Fruit fly (Drosophila melanogaster): Measurements from ENCODE around the gene CG34140.

The CG34140 gene

dm6 chr3L:203536-204135, 19.4 kb upstream of the CG34140 start, which contains the start of gene NitFhit:
Gene NitFhit (plus strand): TSS chr3L:203730.
- TF ChIP-seq foxo (GFP tag; optimal IDR thresholded peaks at IDR 0.05) = no peak
- no peak for TF ChIP-seq usp (GFP tag; optimal IDR thresholded peaks at IDR 0.05)
- no peak for TF ChIP-seq jim (GFP tag; optimal IDR thresholded peaks at IDR 0.05)
- TF ChIP-seq Rel (GFP tag; optimal IDR thresholded peaks at IDR 0.05) = no peak
- peak; percentile 32 for TF ChIP-seq Rel (tag; optimal IDR thresholded peaks at IDR 0.05)
- TF ChIP-seq Hr83 (GFP tag; optimal IDR thresholded peaks at IDR 0.05; ENCODE audit: poor library complexity, severe bottlenecking) = no peak
- TF ChIP-seq pan (optimal IDR thresholded peaks at IDR 0.05) = no peak
- TF ChIP-seq Myc (optimal IDR thresholded peaks at IDR 0.05) = peak; percentile 6
- TF ChIP-seq psq (GFP tag; optimal IDR thresholded peaks at IDR 0.05) = no peak
- TF ChIP-seq Mio (GFP tag; optimal IDR thresholded peaks at IDR 0.05) = no peak
- no peak for TF ChIP-seq Dfd (GFP tag; optimal IDR thresholded peaks at IDR 0.05)
- TF ChIP-seq lola (GFP tag; optimal IDR thresholded peaks at IDR 0.05) = no peak
- TF ChIP-seq OdsH (GFP tag; optimal IDR thresholded peaks at IDR 0.05) = no peak
- TF ChIP-seq HLH106 (tag; optimal IDR thresholded peaks at IDR 0.05) = no peak
- no peak for TF ChIP-seq brk (GFP tag; optimal IDR thresholded peaks at IDR 0.05)
- no peak for TF ChIP-seq Sp1 (GFP tag; optimal IDR thresholded peaks at IDR 0.05)
- TF ChIP-seq fru (GFP tag; optimal IDR thresholded peaks at IDR 0.05) = peak; percentile 38
- TF ChIP-seq GATAd (GFP tag; optimal IDR thresholded peaks at IDR 0.05) = no peak

DNA sequence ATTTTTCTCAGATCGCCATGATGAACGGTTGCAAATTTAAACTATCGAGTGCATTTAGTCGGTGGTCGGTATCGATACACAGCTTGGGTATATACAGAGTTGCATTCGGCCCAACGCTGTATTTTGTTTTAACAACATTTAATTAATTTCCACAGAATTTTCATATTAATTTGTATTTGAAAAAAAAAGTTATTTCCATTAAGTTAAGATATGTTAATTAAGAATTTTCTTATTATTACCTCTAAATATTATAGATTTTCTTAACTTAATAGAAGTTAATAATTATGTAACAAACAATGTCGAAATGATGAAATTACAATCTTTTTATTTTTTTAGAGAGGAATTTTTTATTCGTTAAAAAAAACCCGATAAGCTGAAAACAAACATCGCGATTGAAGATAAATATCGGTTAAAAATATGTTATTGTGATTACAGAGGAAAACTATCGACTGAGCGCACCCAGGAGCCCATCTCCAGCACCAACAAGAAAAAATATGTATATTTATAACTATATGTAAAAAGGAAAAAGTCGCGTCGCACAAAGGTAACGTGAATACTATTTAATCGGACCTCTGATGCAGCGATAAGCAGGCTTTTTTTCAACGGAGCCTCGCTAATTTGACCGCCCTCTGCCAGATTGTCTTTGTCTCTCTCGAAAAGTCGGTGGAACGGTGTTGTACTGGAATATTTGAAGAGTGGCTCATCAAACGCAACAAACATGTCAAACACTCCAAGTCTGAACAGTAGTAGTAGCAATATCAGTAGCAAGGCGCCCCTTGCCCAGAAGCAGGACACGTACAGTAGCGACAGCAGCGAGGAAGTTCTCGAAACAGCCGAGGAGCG, 15.8 kb upstream of the CG34140 start, which contains the start of the genes rno and mri:
rno (minus strand) TSS at position 9 of the 843 bp plus-strand sequence.
mri (plus strand) TSS at position 421 of the 843 bp plus-strand sequence.
- TF ChIP-seq OdsH (GFP tag; optimal IDR thresholded peaks at IDR 0.05) = peak; percentile 68
- no peak for TF ChIP-seq jim (GFP tag; optimal IDR thresholded peaks at IDR 0.05)
- TF ChIP-seq dsf (GFP tag; optimal IDR thresholded peaks at IDR 0.05; ENCODE audit: borderline replicate concordance) = no peak
- peak; percentile 73 for TF ChIP-seq rgr (GFP tag; optimal IDR thresholded peaks at IDR 0.05)
- no peak for TF ChIP-seq sage (GFP tag; optimal IDR thresholded peaks at IDR 0.05)
- peak; percentile 69 for TF ChIP-seq Sp1 (GFP tag; optimal IDR thresholded peaks at IDR 0.05)
- TF ChIP-seq foxo (GFP tag; optimal IDR thresholded peaks at IDR 0.05) = peak in 1 of 2 experiments; percentile 75
- no peak for TF ChIP-seq tai (GFP tag; optimal IDR thresholded peaks at IDR 0.05)
- peak; percentile 57 for TF ChIP-seq CG9705 (GFP tag; optimal IDR thresholded peaks at IDR 0.05)
- TF ChIP-seq sv (GFP tag; optimal IDR thresholded peaks at IDR 0.05) = peak; percentile 12
- TF ChIP-seq Myc (optimal IDR thresholded peaks at IDR 0.05) = no peak
- TF ChIP-seq Hr78 (GFP tag; optimal IDR thresholded peaks at IDR 0.05) = no peak
- TF ChIP-seq N (GFP tag; optimal IDR thresholded peaks at IDR 0.05) = no peak
- peak; percentile 60 for TF ChIP-seq dmrt93B (GFP tag; optimal IDR thresholded peaks at IDR 0.05)
- TF ChIP-seq woc (GFP tag; optimal IDR thresholded peaks at IDR 0.05) = no peak
- TF ChIP-seq Hnf4 (GFP tag; optimal IDR thresholded peaks at IDR 0.05) = no peak
- no peak for TF ChIP-seq pan (optimal IDR thresholded peaks at IDR 0.05)
- no peak for TF ChIP-seq ey (GFP tag; optimal IDR thresholded peaks at IDR 0.05)
- TF ChIP-seq CrebA (GFP tag; optimal IDR thresholded peaks at IDR 0.05; ENCODE audit: borderline replicate concordance) = no peak
- TF ChIP-seq Jra (GFP tag; optimal IDR thresholded peaks at IDR 0.05) = no peak
- peak; percentile 89 for TF ChIP-seq Hr83 (GFP tag; optimal IDR thresholded peaks at IDR 0.05; ENCODE audit: poor library complexity, severe bottlenecking)
- peak; percentile 52 for TF ChIP-seq psq (GFP tag; optimal IDR thresholded peaks at IDR 0.05)
- TF ChIP-seq Dfd (GFP tag; optimal IDR thresholded peaks at IDR 0.05) = no peak
- TF ChIP-seq brk (GFP tag; optimal IDR thresholded peaks at IDR 0.05) = no peak
- peak; percentile 6 for TF ChIP-seq fru (GFP tag; optimal IDR thresholded peaks at IDR 0.05)
- TF ChIP-seq usp (GFP tag; optimal IDR thresholded peaks at IDR 0.05) = no peak
- no peak for TF ChIP-seq Abd-B (GFP tag; optimal IDR thresholded peaks at IDR 0.05)
- no peak for TF ChIP-seq dl (GFP tag; optimal IDR thresholded peaks at IDR 0.05; ENCODE audit: insufficient read depth in 1 of 2, partially characterized antibody in 2 of 2)
- TF ChIP-seq Rel (GFP tag; optimal IDR thresholded peaks at IDR 0.05) = peak; percentile 6
- TF ChIP-seq Rel (tag; optimal IDR thresholded peaks at IDR 0.05) = no peak
- TF ChIP-seq CG32264 (GFP tag; optimal IDR thresholded peaks at IDR 0.05) = no peak
- TF ChIP-seq h (GFP tag; optimal IDR thresholded peaks at IDR 0.05) = peak; percentile 17
- peak; percentile 78 for TF ChIP-seq HLH106 (tag; optimal IDR thresholded peaks at IDR 0.05)
- TF ChIP-seq GATAd (GFP tag; optimal IDR thresholded peaks at IDR 0.05) = no peak
- TF ChIP-seq Dif (GFP tag; optimal IDR thresholded peaks at IDR 0.05; ENCODE audit: partially characterized antibody) = no peak
- TF ChIP-seq Mio (GFP tag; optimal IDR thresholded peaks at IDR 0.05) = no peak
- no peak for TF ChIP-seq Vsx2 (GFP tag; optimal IDR thresholded peaks at IDR 0.05; ENCODE audit: partially characterized antibody)
- no peak for TF ChIP-seq br (GFP tag; optimal IDR thresholded peaks at IDR 0.05)
- no peak for TF ChIP-seq lola (GFP tag; optimal IDR thresholded peaks at IDR 0.05)
